Worm (Caenorhabditis elegans) whole organism, young adult: ENCODE data around the gene skr-5.

Source experiments
- Y95B8A.8 ChIP-seq: fragments of 200-800 bp; sonication (Bioruptor generic); IDR thresholded peaks from 2 replicates; pipeline ENCODE4 v1.3.6; 2022; ENCODE audit warnings: missing genetic modification reagents, missing genetic modification characterization, missing compliant biosample characterization
- akir-1 ChIP-seq: fragments of 200-800 bp; sonication (Bioruptor generic); optimal IDR thresholded peaks from 2 replicates; lab custom pipeline; 2018; ENCODE audit warnings: mild to moderate bottlenecking, missing genetic modification characterization, moderate library complexity, missing compliant biosample characterization
- aptf-2 ChIP-seq: fragments of 200-800 bp; sonication (Bioruptor generic); conservative IDR thresholded peaks from 2 replicates; pipeline ENCODE4 v1.3.6; 2022; ENCODE audit warnings: missing genetic modification reagents, missing genetic modification characterization, missing compliant biosample characterization
- athp-1 ChIP-seq: sonication (generic microtip); optimal IDR thresholded peaks from 2 replicates; lab custom pipeline; 2017; ENCODE audit warnings: mild to moderate bottlenecking, missing genetic modification characterization, missing compliant biosample characterization
- attf-3 ChIP-seq: fragments of 200-800 bp; sonication (Bioruptor generic); conservative IDR thresholded peaks from 2 replicates; pipeline ENCODE4 v1.3.6; 2022; ENCODE audit warnings: missing genetic modification reagents, missing genetic modification characterization, missing compliant biosample characterization
- ceh-27 ChIP-seq: fragments of 200-800 bp; sonication (Bioruptor generic); optimal IDR thresholded peaks from 2 replicates; lab custom pipeline; 2018; ENCODE audit warnings: mild to moderate bottlenecking, missing genetic modification characterization, moderate library complexity, missing compliant biosample characterization
- dpl-1 ChIP-seq: fragments of 150-350 bp; optimal IDR thresholded peaks from 2 replicates; lab custom pipeline; 2014; ENCODE audit warnings: missing biosample characterization, missing genetic modification reagents, missing genetic modification characterization
- egl-44 ChIP-seq: fragments of 200-800 bp; sonication (Bioruptor generic); IDR thresholded peaks from 2 replicates; pipeline ENCODE4 v1.3.6; 2022; ENCODE audit warnings: missing genetic modification reagents, missing genetic modification characterization, missing compliant biosample characterization
- gei-17 ChIP-seq: fragments of 200-800 bp; sonication (Bioruptor generic); optimal IDR thresholded peaks from 2 replicates; lab custom pipeline; 2018; ENCODE audit warnings: mild to moderate bottlenecking, missing genetic modification characterization, missing compliant biosample characterization
- lin-26 ChIP-seq: fragments of 200-800 bp; sonication (Bioruptor generic); IDR thresholded peaks from 2 replicates; pipeline ENCODE4 v1.3.6; 2022; ENCODE audit warnings: missing genetic modification reagents, missing genetic modification characterization, missing compliant biosample characterization
- lir-1 ChIP-seq: fragments of 200-800 bp; sonication (Bioruptor generic); conservative IDR thresholded peaks from 2 replicates; pipeline ENCODE4 v1.3.6; 2022; ENCODE audit warnings: missing genetic modification reagents, missing genetic modification characterization, missing compliant biosample characterization
- madf-10 ChIP-seq: sonication (generic microtip); optimal IDR thresholded peaks from 2 replicates; lab custom pipeline; 2016; ENCODE audit warnings: mild to moderate bottlenecking, missing genetic modification characterization, missing compliant biosample characterization
- madf-3 ChIP-seq: fragments of 200-800 bp; sonication (Bioruptor generic); IDR thresholded peaks from 2 replicates; pipeline ENCODE4 v1.3.6; 2022; ENCODE audit warnings: missing genetic modification reagents, missing genetic modification characterization, missing compliant biosample characterization
- mel-28 ChIP-seq: sonication (generic microtip); optimal IDR thresholded peaks from 2 replicates; lab custom pipeline; 2016; ENCODE audit warnings: borderline replicate concordance, mild to moderate bottlenecking, missing genetic modification characterization, missing compliant biosample characterization
- mes-4 ChIP-seq: sonication (generic microtip); optimal IDR thresholded peaks from 2 replicates; lab custom pipeline; 2016; ENCODE audit warnings: missing genotype, missing genetic modification characterization, missing compliant biosample characterization
- rec-8 ChIP-seq, 2 experiments: sonication (generic microtip); optimal IDR thresholded peaks; 2 replicates each; lab custom pipeline; 2016; ENCODE audit warnings: mild to moderate bottlenecking in 2 of 2, missing genetic modification characterization in 2 of 2, missing genetic modification reagents in 2 of 2, missing genotype in 2 of 2, missing biosample characterization in 1 of 2, missing compliant biosample characterization in 1 of 2, moderate library complexity in 1 of 2
- sea-2 ChIP-seq: fragments of 200-800 bp; sonication (Bioruptor generic); IDR thresholded peaks from 2 replicates; pipeline ENCODE4 v1.3.6; 2022; ENCODE audit warnings: missing genetic modification characterization, missing compliant biosample characterization
- sptf-2 ChIP-seq: fragments of 200-800 bp; sonication (Bioruptor generic); optimal IDR thresholded peaks from 2 replicates; lab custom pipeline; 2018; ENCODE audit warnings: mild to moderate bottlenecking, missing genetic modification characterization, missing compliant biosample characterization

The skr-5 gene

DNA sequence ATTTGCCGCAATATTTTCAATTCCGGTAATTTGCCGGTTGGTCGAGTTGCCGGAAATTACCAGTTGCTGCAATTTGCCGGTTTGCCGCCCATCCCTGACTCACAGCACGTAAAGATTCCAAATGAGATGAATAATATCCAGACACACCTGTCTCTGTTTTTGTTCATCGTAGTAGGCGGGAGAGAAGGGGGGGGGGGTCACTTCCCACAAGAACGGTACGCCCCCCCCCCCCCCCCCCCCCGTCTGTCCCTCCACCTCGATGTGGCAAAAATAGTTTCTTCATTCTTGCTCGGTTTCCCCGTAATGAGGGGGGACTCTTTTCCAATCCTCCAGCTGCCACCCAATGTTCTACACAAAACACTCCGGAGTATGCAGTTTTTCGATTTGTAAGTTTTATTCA, 29.4 kb downstream of the skr-5 start, which contains the start of gene fbxb-7 (continued):
- TF ChIP-seq Y95B8A.8 (GFP tag; lab: Robert Waterston, UW) (no peak), lir-1 (GFP tag; lab: Robert Waterston, UW) (no peak), gei-17 (GFP tag; lab: Kevin White, UChicago) (no peak), sptf-2 (GFP tag; lab: Kevin White, UChicago) (no peak), sea-2 (GFP tag; lab: Robert Waterston, UW) (no peak), madf-10 (tag; lab: Kevin White, UChicago) (no peak), rec-8 (tag; optimal IDR thresholded peaks at IDR 0.05; lab: Kevin White, UChicago) (no peak), lin-26 (GFP tag; lab: Robert Waterston, UW) (no peak), egl-44 (GFP tag; lab: Robert Waterston, UW) (no peak), attf-3 (GFP tag; lab: Robert Waterston, UW) (no peak), ceh-27 (no peak), dpl-1 (GFP tag; lab: Kevin White, UChicago) (no peak), aptf-2 (GFP tag; lab: Robert Waterston, UW) (peak; percentile 77; the same call in 1 of the 2 replicates)

DNA sequence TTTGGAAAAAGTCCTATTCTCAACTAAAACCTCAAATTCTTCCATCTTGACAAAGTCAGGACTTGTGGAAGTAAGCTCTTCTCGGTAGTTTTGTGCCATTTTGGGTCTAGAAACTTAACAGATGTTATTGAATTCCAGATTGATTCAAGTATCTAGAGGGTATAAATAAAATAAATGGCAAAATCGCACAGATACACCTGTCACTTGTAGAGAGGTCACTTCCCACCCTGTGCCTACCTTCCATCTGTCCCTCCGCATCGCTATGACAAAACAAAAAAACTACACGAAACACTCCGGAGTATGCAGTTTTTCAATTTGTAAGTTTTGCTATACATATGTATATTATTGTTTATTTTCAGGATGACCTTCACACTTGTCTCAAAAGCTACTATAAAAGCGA, 32.2 kb downstream of the skr-5 start, which contains the start of gene Y20C6A.4:
Gene Y20C6A.4, plus strand, starts transcription at position 301 of the 400 bp plus-strand sequence.
- no peak for TF ChIP-seq madf-3 (GFP tag; lab: Robert Waterston, UW)
- TF ChIP-seq mes-4 (tag; lab: Kevin White, UChicago), result no peak
- no peak for TF ChIP-seq mel-28 (tag; lab: Kevin White, UChicago)

DNA sequence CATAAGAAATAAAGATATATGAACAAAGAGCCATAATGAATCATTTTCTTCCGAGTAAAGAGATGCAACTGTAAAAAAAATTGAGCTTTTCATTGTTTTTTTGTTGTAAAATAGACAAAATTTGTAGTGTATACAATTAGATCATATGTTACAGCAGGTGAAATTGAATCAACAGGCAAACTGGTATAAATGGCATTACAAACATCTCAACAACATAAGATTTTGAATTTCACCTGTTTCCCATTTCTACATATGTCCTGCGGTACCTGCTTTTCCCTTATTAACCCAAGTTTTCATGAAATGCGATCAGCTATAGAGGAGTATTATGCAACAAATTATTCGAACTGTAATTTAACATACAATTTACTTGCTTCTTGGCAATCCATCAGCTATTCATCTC, 47.7 kb downstream of the skr-5 start, which contains the start of gene srh-120:
Gene srh-120, plus strand, starts transcription at position 301 of the 400 bp plus-strand sequence.
- TF ChIP-seq ceh-27 (no peak), athp-1 (no peak), akir-1 (GFP tag; lab: Kevin White, UChicago) (no peak)
